Fruit fly (Drosophila melanogaster) whole organism, embryonic: ENCODE data around the gene NANS.

Experiments
- Atf6 ChIP-seq: fragments of 200-800 bp; sonication (Bioruptor generic); IDR thresholded peaks from 2 replicates; pipeline ENCODE4 v1.3.6; 2022; ENCODE audit warnings: missing biosample characterization, missing genetic modification characterization
- Bdp1 ChIP-seq: fragments of 200-800 bp; sonication (Bioruptor generic); optimal IDR thresholded peaks from 3 replicates; lab custom pipeline; 2016; ENCODE audit warnings: missing biosample characterization, missing genetic modification characterization
- Bgb ChIP-seq: fragments of 200-800 bp; sonication (Bioruptor generic); IDR thresholded peaks from 2 replicates; pipeline ENCODE4 v1.3.6; 2022; ENCODE audit warnings: missing biosample characterization, missing genetic modification characterization; ENCODE audit not compliant: partially characterized antibody
- CG10209 ChIP-seq: fragments of 200-800 bp; sonication (Bioruptor generic); optimal IDR thresholded peaks from 3 replicates; lab custom pipeline; 2017; ENCODE audit warnings: missing biosample characterization, mild to moderate bottlenecking, missing genetic modification characterization, missing genetic modification reagents
- CG10274 ChIP-seq: fragments of 200-800 bp; sonication (Bioruptor generic); optimal IDR thresholded peaks from 3 replicates; lab custom pipeline; 2017; ENCODE audit warnings: missing biosample characterization, mild to moderate bottlenecking, missing genetic modification characterization
- CG10543 ChIP-seq: fragments of 200-800 bp; sonication (Bioruptor generic); optimal IDR thresholded peaks from 3 replicates; lab custom pipeline; 2017; ENCODE audit warnings: missing biosample characterization, mild to moderate bottlenecking, missing genetic modification characterization, moderate library complexity
- CG11504 ChIP-seq: fragments of 200-800 bp; sonication (Bioruptor generic); optimal IDR thresholded peaks from 3 replicates; lab custom pipeline; 2019; ENCODE audit warnings: missing biosample characterization, mild to moderate bottlenecking, missing genetic modification characterization, moderate library complexity
- CG11560 ChIP-seq: fragments of 200-800 bp; sonication (Bioruptor generic); IDR thresholded peaks from 3 replicates; pipeline ENCODE4 v1.3.6; 2022; ENCODE audit warnings: missing biosample characterization, missing genetic modification characterization
- CG12219 ChIP-seq: fragments of 200-800 bp; sonication (Bioruptor generic); optimal IDR thresholded peaks from 3 replicates; lab custom pipeline; 2018; ENCODE audit warnings: missing biosample characterization, mild to moderate bottlenecking, missing genetic modification characterization
- CG13287 ChIP-seq: fragments of 200-800 bp; sonication (Bioruptor generic); IDR thresholded peaks from 2 replicates; pipeline ENCODE4 v1.3.6; 2022; ENCODE audit warnings: missing biosample characterization, missing genetic modification characterization; ENCODE audit not compliant: partially characterized antibody
- CG13296 ChIP-seq: fragments of 200-800 bp; sonication (Bioruptor generic); optimal IDR thresholded peaks from 3 replicates; lab custom pipeline; 2018; ENCODE audit warnings: missing biosample characterization, mild to moderate bottlenecking, missing genetic modification characterization
- CG13775 ChIP-seq: fragments of 200-800 bp; sonication (Bioruptor generic); optimal IDR thresholded peaks from 3 replicates; lab custom pipeline; 2017; ENCODE audit warnings: missing biosample characterization, mild to moderate bottlenecking, missing genetic modification characterization
- CG17385 ChIP-seq: fragments of 200-800 bp; sonication (Bioruptor generic); optimal IDR thresholded peaks from 3 replicates; lab custom pipeline; 2018; ENCODE audit warnings: missing biosample characterization, mild to moderate bottlenecking, missing genetic modification characterization
- CG2889 ChIP-seq: fragments of 200-800 bp; sonication (Bioruptor generic); IDR thresholded peaks from 3 replicates; pipeline ENCODE4 v1.3.6; 2022; ENCODE audit warnings: missing biosample characterization, missing genetic modification characterization
- CG31388 ChIP-seq: fragments of 200-800 bp; sonication (Bioruptor generic); optimal IDR thresholded peaks from 2 replicates; lab custom pipeline; 2016; ENCODE audit warnings: missing biosample characterization, missing genetic modification characterization
- CG31441 ChIP-seq: fragments of 200-800 bp; sonication (Bioruptor generic); IDR thresholded peaks from 2 replicates; pipeline ENCODE4 v1.3.6; 2022; ENCODE audit warnings: missing biosample characterization, missing genetic modification characterization
- CG32767 ChIP-seq: fragments of 200-800 bp; sonication (Bioruptor generic); IDR thresholded peaks from 2 replicates; pipeline ENCODE4 v1.3.6; 2022; ENCODE audit warnings: missing biosample characterization, missing genetic modification characterization
- CG3838 ChIP-seq: fragments of 200-800 bp; sonication (Bioruptor generic); optimal IDR thresholded peaks from 3 replicates; lab custom pipeline; 2016; ENCODE audit warnings: missing biosample characterization, missing genetic modification characterization
- CG43689 ChIP-seq: fragments of 200-800 bp; sonication (Bioruptor generic); IDR thresholded peaks from 2 replicates; pipeline ENCODE4 v1.3.6; 2022; ENCODE audit warnings: missing biosample characterization, missing genetic modification characterization
- CG6689 ChIP-seq: fragments of 200-800 bp; sonication (Bioruptor generic); IDR thresholded peaks from 2 replicates; pipeline ENCODE4 v1.3.6; 2022; ENCODE audit warnings: missing biosample characterization, missing genetic modification characterization
- CG8281 ChIP-seq: fragments of 200-800 bp; sonication (Bioruptor generic); optimal IDR thresholded peaks from 2 replicates; lab custom pipeline; 2018; ENCODE audit warnings: missing biosample characterization, mild to moderate bottlenecking, missing genetic modification characterization, moderate library complexity
- CG8765 ChIP-seq: fragments of 200-800 bp; sonication (Bioruptor generic); IDR thresholded peaks from 2 replicates; pipeline ENCODE4 v1.3.6; 2022; ENCODE audit warnings: missing biosample characterization, missing genetic modification characterization
- CG9609 ChIP-seq: fragments of 200-800 bp; sonication (Bioruptor generic); optimal IDR thresholded peaks from 3 replicates; lab custom pipeline; 2016; ENCODE audit warnings: missing biosample characterization, missing genetic modification characterization
- CoRest ChIP-seq: fragments of 200-800 bp; sonication (Bioruptor generic); optimal IDR thresholded peaks from 3 replicates; lab custom pipeline; 2018; ENCODE audit warnings: missing biosample characterization, mild to moderate bottlenecking, missing genetic modification characterization, moderate library complexity
- Dip2 ChIP-seq: fragments of 200-800 bp; sonication (Bioruptor generic); IDR thresholded peaks from 2 replicates; pipeline ENCODE4 v1.3.6; 2022; ENCODE audit warnings: missing biosample characterization, missing genetic modification characterization
- Dref ChIP-seq: fragments of 200-800 bp; sonication (Bioruptor generic); IDR thresholded peaks from 2 replicates; pipeline ENCODE4 v1.3.6; 2022; ENCODE audit warnings: missing biosample characterization, missing genetic modification characterization
- HmgZ ChIP-seq: fragments of 200-800 bp; sonication (Bioruptor generic); optimal IDR thresholded peaks from 2 replicates; lab custom pipeline; 2018; ENCODE audit warnings: missing biosample characterization, mild to moderate bottlenecking, missing genetic modification characterization
- MBD-R2 ChIP-seq: fragments of 200-800 bp; sonication (Bioruptor generic); IDR thresholded peaks from 2 replicates; pipeline ENCODE4 v1.3.6; 2022; ENCODE audit warnings: missing biosample characterization, missing genetic modification characterization
- MTF-1 ChIP-seq: fragments of 200-800 bp; sonication (Bioruptor generic); optimal IDR thresholded peaks from 2 replicates; lab custom pipeline; 2018; ENCODE audit warnings: missing biosample characterization, mild to moderate bottlenecking, missing genetic modification characterization, borderline replicate concordance
- Pdp1 ChIP-seq, 2 experiments: fragments of 200-800 bp; sonication (Bioruptor generic); optimal IDR thresholded peaks; 3 replicates each; lab custom pipeline; 2016; ENCODE audit warnings: missing biosample characterization in 2 of 2, missing genetic modification characterization in 2 of 2, mild to moderate bottlenecking in 1 of 2, moderate library complexity in 1 of 2
- Scr ChIP-seq: fragments of 200-800 bp; sonication (Bioruptor generic); IDR thresholded peaks from 2 replicates; pipeline ENCODE4 v1.3.6; 2022; ENCODE audit warnings: missing biosample characterization, missing genetic modification characterization; ENCODE audit not compliant: partially characterized antibody
- amos ChIP-seq: fragments of 200-800 bp; sonication (Bioruptor generic); IDR thresholded peaks from 2 replicates; pipeline ENCODE4 v1.3.6; 2022; ENCODE audit warnings: missing biosample characterization, missing genetic modification characterization; ENCODE audit not compliant: partially characterized antibody
- aop ChIP-seq: fragments of 200-800 bp; sonication (Bioruptor generic); IDR thresholded peaks from 2 replicates; pipeline ENCODE4 v1.3.6; 2022; ENCODE audit warnings: missing biosample characterization, missing genetic modification characterization
- bbx ChIP-seq: fragments of 200-800 bp; sonication (Bioruptor generic); IDR thresholded peaks from 2 replicates; pipeline ENCODE4 v1.3.6; 2022; ENCODE audit warnings: missing biosample characterization, missing genetic modification characterization; ENCODE audit not compliant: partially characterized antibody
- chif ChIP-seq, 2 experiments: fragments of 200-800 bp; sonication (Bioruptor generic); optimal IDR thresholded peaks; 3 replicates each; lab custom pipeline; 2016; ENCODE audit warnings: missing biosample characterization in 2 of 2, missing genetic modification characterization in 2 of 2
- chm ChIP-seq: fragments of 200-800 bp; sonication (Bioruptor generic); IDR thresholded peaks from 2 replicates; pipeline ENCODE4 v1.3.6; 2022; ENCODE audit warnings: missing biosample characterization, missing genetic modification characterization
- da ChIP-seq: fragments of 200-800 bp; sonication (Bioruptor generic); optimal IDR thresholded peaks from 2 replicates; lab custom pipeline; 2016; ENCODE audit warnings: missing biosample characterization, missing genetic modification characterization
- dysf ChIP-seq: fragments of 200-800 bp; sonication (Bioruptor generic); IDR thresholded peaks from 3 replicates; pipeline ENCODE4 v1.3.6; 2022; ENCODE audit warnings: missing biosample characterization, missing genetic modification characterization
- exex ChIP-seq: fragments of 200-800 bp; sonication (Bioruptor generic); optimal IDR thresholded peaks from 4 replicates; lab custom pipeline; 2018; ENCODE audit warnings: missing biosample characterization, mild to moderate bottlenecking, missing genetic modification characterization, moderate library complexity
- grau ChIP-seq: fragments of 200-800 bp; optimal IDR thresholded peaks from 3 replicates; lab custom pipeline; 2019; ENCODE audit warnings: missing biosample characterization, mild to moderate bottlenecking, missing genetic modification characterization, moderate library complexity
- knrl ChIP-seq: fragments of 200-800 bp; sonication (Bioruptor generic); IDR thresholded peaks from 3 replicates; pipeline ENCODE4 v1.3.6; 2022; ENCODE audit warnings: missing biosample characterization, missing genetic modification characterization; ENCODE audit not compliant: partially characterized antibody
- ranshi ChIP-seq: fragments of 200-800 bp; sonication (Bioruptor generic); IDR thresholded peaks from 2 replicates; pipeline ENCODE4 v1.3.6; 2022; ENCODE audit warnings: missing biosample characterization, missing genetic modification characterization
- sd ChIP-seq: fragments of 200-800 bp; sonication (Bioruptor generic); optimal IDR thresholded peaks from 3 replicates; lab custom pipeline; 2018; ENCODE audit warnings: missing biosample characterization, mild to moderate bottlenecking, missing genetic modification characterization, moderate library complexity
- sens-2 ChIP-seq: fragments of 200-800 bp; sonication (Bioruptor generic); IDR thresholded peaks from 2 replicates; pipeline ENCODE4 v1.3.6; 2022; ENCODE audit warnings: missing biosample characterization, missing genetic modification characterization
- slbo ChIP-seq: fragments of 200-800 bp; sonication (Bioruptor generic); IDR thresholded peaks from 2 replicates; pipeline ENCODE4 v1.3.6; 2022; ENCODE audit warnings: missing biosample characterization, missing genetic modification characterization
- stc ChIP-seq: fragments of 200-800 bp; sonication (Bioruptor generic); IDR thresholded peaks from 2 replicates; pipeline ENCODE4 v1.3.6; 2022; ENCODE audit warnings: missing biosample characterization, missing genetic modification characterization
- vvl ChIP-seq: fragments of 200-800 bp; sonication (Bioruptor generic); IDR thresholded peaks from 2 replicates; pipeline ENCODE4 v1.3.6; 2022; ENCODE audit warnings: missing biosample characterization, missing genetic modification characterization
- zfh2 ChIP-seq: fragments of 200-800 bp; sonication (Bioruptor generic); optimal IDR thresholded peaks from 2 replicates; lab custom pipeline; 2016; ENCODE audit warnings: missing biosample characterization, missing genetic modification characterization

The NANS gene

DNA sequence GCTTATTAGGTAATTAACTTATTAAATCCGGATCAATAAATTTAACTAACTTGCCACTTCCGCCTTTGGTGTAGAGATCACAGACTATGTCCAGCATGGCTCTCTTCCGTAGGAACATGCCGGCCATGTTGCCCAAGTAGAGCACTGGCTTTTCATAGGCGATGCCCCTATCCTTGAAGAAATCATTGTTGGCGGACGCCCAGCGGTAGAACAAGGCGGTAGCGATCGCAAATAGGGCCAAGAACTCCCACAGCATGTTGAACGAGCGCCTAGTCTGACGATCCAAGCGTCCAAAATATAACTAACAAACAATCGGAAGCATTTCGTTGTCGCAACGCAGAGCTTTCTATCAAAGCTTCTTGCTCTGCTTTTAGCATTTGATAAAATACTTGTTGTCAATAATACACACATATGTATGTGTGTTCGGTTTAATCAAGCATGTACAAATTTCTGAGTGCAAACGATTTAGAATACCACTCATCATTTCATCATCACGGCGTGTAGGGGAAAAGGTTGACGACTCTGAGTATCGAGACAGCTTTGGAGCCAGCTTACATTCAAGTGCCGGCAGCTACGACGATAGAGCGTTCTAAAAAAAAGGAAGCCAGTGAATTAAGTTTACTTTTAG lies 27.6 kb upstream of the NANS start, which contains the start of gene Cyp9f3 (continued):
- 0 out of 2 replicates have a peak, but pooled peaks have one; percentile 9 for TF ChIP-seq bbx (GFP tag; lab: Robert Waterston, UW)
- TF ChIP-seq sens-2 (GFP tag; lab: Robert Waterston, UW) = no peak
- TF ChIP-seq CG13775 (GFP tag; lab: Kevin White, UChicago) = no peak
- no peak for TF ChIP-seq CG12219 (GFP tag; lab: Kevin White, UChicago)
- TF ChIP-seq dysf = 0 out of 3 replicates have a peak, but pooled peaks have one; percentile 22
- TF ChIP-seq Dref (GFP tag; lab: Robert Waterston, UW) = 0 out of 2 replicates have a peak, but pooled peaks have one; percentile 10
- peak; percentile 33; the same call in 1 of the 2 replicates for TF ChIP-seq amos (GFP tag; lab: Robert Waterston, UW)
- peak in 1 of 2 experiments; percentile 17 for TF ChIP-seq Pdp1 (GFP tag; optimal IDR thresholded peaks at IDR 0.05; lab: Kevin White, UChicago)
- TF ChIP-seq CG17385 = no peak
- peak; percentile 22 for TF ChIP-seq MTF-1
- TF ChIP-seq CG8281 (tag; lab: Kevin White, UChicago) = peak; percentile 8
- no peak for TF ChIP-seq da
- TF ChIP-seq CG31388 (GFP tag; lab: Kevin White, UChicago) = no peak
- peak; percentile 10 for TF ChIP-seq CG3838 (GFP tag; lab: Kevin White, UChicago)
- 0 out of 2 replicates have a peak, but pooled peaks have one; percentile 9 for TF ChIP-seq CG32767
- TF ChIP-seq Atf6 (GFP tag; lab: Robert Waterston, UW) = 0 out of 2 replicates have a peak, but pooled peaks have one; percentile 7
- TF ChIP-seq CG10274 (GFP tag; lab: Kevin White, UChicago) = peak; percentile 63
- TF ChIP-seq knrl (GFP tag; lab: Robert Waterston, UW) = no peak
- TF ChIP-seq CG6689 (GFP tag; lab: Robert Waterston, UW) = no peak
- peak; percentile 25; the same call in 1 of the 2 replicates for TF ChIP-seq CG13287 (GFP tag; lab: Robert Waterston, UW)
- TF ChIP-seq HmgZ (tag; lab: Kevin White, UChicago) = peak; percentile 13
- peak; percentile 43 for TF ChIP-seq chm
- no peak for TF ChIP-seq CG11504 (tag; lab: Kevin White, UChicago)
- peak; percentile 53 for TF ChIP-seq exex (tag; lab: Kevin White, UChicago)

DNA sequence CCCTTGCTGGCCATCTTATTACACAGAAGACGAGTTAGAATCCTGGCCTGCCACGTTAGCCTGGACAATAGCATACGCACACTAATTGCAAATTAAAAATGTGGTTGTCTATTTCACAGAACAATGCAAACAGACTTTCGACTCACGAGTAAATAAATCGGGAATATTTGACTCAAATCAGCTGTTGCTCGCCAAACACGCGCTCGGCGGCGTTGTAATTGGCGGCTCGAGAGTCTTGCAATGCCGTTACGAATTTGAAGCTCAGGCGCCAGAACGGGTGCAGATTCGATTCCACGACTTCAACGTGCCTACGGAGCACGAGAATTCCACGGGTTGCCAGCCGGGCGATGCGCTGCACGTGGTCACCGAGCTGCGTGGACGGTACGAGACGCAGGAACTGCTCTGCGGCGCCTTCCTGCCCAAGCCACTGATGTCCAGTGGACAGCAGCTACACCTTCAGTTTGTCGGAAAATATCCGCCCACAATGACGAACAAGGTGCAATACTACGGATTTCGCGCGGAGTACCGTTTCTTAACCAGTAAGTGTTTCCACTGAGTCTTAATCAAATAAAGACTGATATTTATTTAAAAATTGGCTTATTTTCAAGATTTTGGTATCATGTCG lies 24.6 kb upstream of the NANS start, which contains the start of gene DNAlig3:
TSS of gene DNAlig3 (minus strand) at position 168 of the 625 bp plus-strand sequence.
- TF ChIP-seq CG43689 = no peak
- TF ChIP-seq Bdp1 = no peak
- TF ChIP-seq CG10209 (GFP tag; lab: Kevin White, UChicago) = no peak
- TF ChIP-seq CG31441 = no peak
- no peak for TF ChIP-seq CoRest (tag; lab: Kevin White, UChicago)
- TF ChIP-seq chif (GFP tag; optimal IDR thresholded peaks at IDR 0.05; lab: Kevin White, UChicago) = no peak
- no peak for TF ChIP-seq vvl (GFP tag; lab: Robert Waterston, UW)
- TF ChIP-seq stc (GFP tag; lab: Robert Waterston, UW) = no peak
- peak; percentile 73 for TF ChIP-seq CG13287 (GFP tag; lab: Robert Waterston, UW)
- TF ChIP-seq CG9609 (GFP tag; lab: Kevin White, UChicago) = no peak
- no peak for TF ChIP-seq zfh2 (GFP tag; lab: Kevin White, UChicago)
- peak; percentile 33; the same call in 1 of the 2 replicates for TF ChIP-seq Bgb (GFP tag; lab: Robert Waterston, UW)
- TF ChIP-seq CG10543 (GFP tag; lab: Kevin White, UChicago) = no peak
- no peak for TF ChIP-seq slbo (GFP tag; lab: Robert Waterston, UW)
- TF ChIP-seq Dip2 (GFP tag; lab: Robert Waterston, UW) = no peak
- TF ChIP-seq Scr (GFP tag; lab: Robert Waterston, UW) = peak; percentile 60
- no peak for TF ChIP-seq grau (tag; lab: Kevin White, UChicago)
- TF ChIP-seq MBD-R2 (GFP tag; lab: Robert Waterston, UW) = peak; percentile 76
- no peak for TF ChIP-seq dysf
- TF ChIP-seq aop (GFP tag; lab: Robert Waterston, UW) = no peak
- TF ChIP-seq CG13296 (GFP tag; lab: Kevin White, UChicago) = no peak
- peak; percentile 29 for TF ChIP-seq sd
- no peak for TF ChIP-seq CG11560
- no peak for TF ChIP-seq CG8765 (GFP tag; lab: Robert Waterston, UW)
- TF ChIP-seq da = no peak
- no peak for TF ChIP-seq ranshi
- TF ChIP-seq CG2889 (GFP tag; lab: Robert Waterston, UW) = no peak
